Worm (Caenorhabditis elegans) whole organism, L4 larva: ENCODE data around the gene alh-4.

Source experiments
- F10B5.3 ChIP-seq: sonication (generic microtip); optimal IDR thresholded peaks from 2 replicates; lab custom pipeline; 2016; ENCODE audit warnings: mild to moderate bottlenecking, missing genetic modification characterization, missing compliant biosample characterization
- F26F4.8 ChIP-seq: fragments of 200-800 bp; sonication (Bioruptor generic); conservative IDR thresholded peaks from 2 replicates; pipeline ENCODE4 v1.3.6; 2022; ENCODE audit warnings: missing genetic modification characterization, missing compliant biosample characterization
- F49E8.2 ChIP-seq: sonication (generic microtip); optimal IDR thresholded peaks from 2 replicates; lab custom pipeline; 2016; ENCODE audit warnings: missing compliant biosample characterization, mild to moderate bottlenecking, missing genetic modification characterization, borderline replicate concordance
- R02D3.7 ChIP-seq: fragments of 150-350 bp; sonication (generic microtip); optimal IDR thresholded peaks from 3 replicates; lab custom pipeline; 2014; ENCODE audit warnings: missing biosample characterization, missing genetic modification characterization
- ZK337.2 ChIP-seq: fragments of 200-800 bp; sonication (Bioruptor generic); IDR thresholded peaks from 2 replicates; pipeline ENCODE4 v1.3.6; 2022; ENCODE audit warnings: missing genetic modification reagents, missing genetic modification characterization, missing compliant biosample characterization
- ZK546.5 ChIP-seq, 2 experiments: sonication (generic microtip); optimal IDR thresholded peaks; 2 replicates each; lab custom pipeline; 2017; ENCODE audit warnings: missing biosample characterization in 2 of 2, missing genetic modification characterization in 2 of 2
- arid-1 ChIP-seq: fragments of 200-800 bp; sonication (Bioruptor generic); conservative IDR thresholded peaks from 2 replicates; pipeline ENCODE4 v1.3.6; 2022; ENCODE audit warnings: missing genetic modification reagents, missing genetic modification characterization, missing compliant biosample characterization
- ceh-28 ChIP-seq: fragments of 150-350 bp; optimal IDR thresholded peaks from 2 replicates; lab custom pipeline; 2014; ENCODE audit warnings: missing biosample characterization, missing genetic modification reagents, missing genetic modification characterization
- ceh-32 ChIP-seq: sonication (generic microtip); optimal IDR thresholded peaks from 2 replicates; lab custom pipeline; 2016; ENCODE audit warnings: mild to moderate bottlenecking, missing genetic modification characterization, missing compliant biosample characterization; ENCODE audit not compliant: poor library complexity
- ces-1 ChIP-seq: fragments of 150-350 bp; sonication (generic microtip); optimal IDR thresholded peaks from 4 replicates; lab custom pipeline; 2014; ENCODE audit warnings: missing biosample characterization, missing genetic modification reagents, missing genetic modification characterization
- daf-16 ChIP-seq, 3 experiments: sonication (generic microtip); optimal IDR thresholded peaks; 2 replicates each; lab custom pipeline; 2016 to 2017; ENCODE audit warnings: missing genetic modification characterization in 3 of 3, missing genetic modification reagents in 3 of 3, mild to moderate bottlenecking in 2 of 3, missing compliant biosample characterization in 2 of 3, missing biosample characterization in 1 of 3, moderate library complexity in 1 of 3
- daf-19 ChIP-seq: fragments of 200-800 bp; sonication (Bioruptor generic); conservative IDR thresholded peaks from 2 replicates; pipeline ENCODE4 v1.3.6; 2022; ENCODE audit warnings: missing genetic modification characterization, missing compliant biosample characterization
- daf-8 ChIP-seq: fragments of 200-800 bp; sonication (Bioruptor generic); IDR thresholded peaks from 2 replicates; pipeline ENCODE4 v1.3.6; 2022; ENCODE audit warnings: missing genetic modification characterization, missing compliant biosample characterization
- dmd-6 ChIP-seq: fragments of 200-800 bp; sonication (Bioruptor generic); IDR thresholded peaks from 2 replicates; pipeline ENCODE4 v1.3.6; 2022; ENCODE audit warnings: missing genetic modification reagents, missing genetic modification characterization, missing compliant biosample characterization
- dmd-8 ChIP-seq: fragments of 200-800 bp; sonication (Bioruptor generic); IDR thresholded peaks from 2 replicates; pipeline ENCODE4 v1.3.6; 2022; ENCODE audit warnings: missing genetic modification characterization, missing compliant biosample characterization
- dpl-1 ChIP-seq: fragments of 150-350 bp; optimal IDR thresholded peaks from 2 replicates; lab custom pipeline; 2014; ENCODE audit warnings: missing biosample characterization, missing genetic modification reagents, missing genetic modification characterization
- duxl-1 ChIP-seq: sonication (generic microtip); optimal IDR thresholded peaks from 2 replicates; lab custom pipeline; 2016; ENCODE audit warnings: mild to moderate bottlenecking, missing genetic modification characterization, moderate library complexity, missing compliant biosample characterization; ENCODE audit not compliant: poor library complexity
- dve-1 ChIP-seq: sonication (generic microtip); optimal IDR thresholded peaks from 2 replicates; lab custom pipeline; 2017; ENCODE audit warnings: antibody characterized with exemption, mild to moderate bottlenecking, missing genetic modification characterization, missing compliant biosample characterization; ENCODE audit not compliant: insufficient read depth
- egl-43 ChIP-seq: fragments of 200-800 bp; sonication (Bioruptor generic); IDR thresholded peaks from 2 replicates; pipeline ENCODE4 v1.3.6; 2022; ENCODE audit warnings: missing genetic modification reagents, missing genetic modification characterization, missing compliant biosample characterization
- fos-1 ChIP-seq: fragments of 150-350 bp; optimal IDR thresholded peaks from 2 replicates; lab custom pipeline; 2014; ENCODE audit warnings: missing biosample characterization, missing genetic modification characterization
- gei-8 ChIP-seq: fragments of 200-800 bp; sonication (Bioruptor generic); optimal IDR thresholded peaks from 2 replicates; lab custom pipeline; 2018; ENCODE audit warnings: mild to moderate bottlenecking, missing genetic modification characterization, missing compliant biosample characterization
- hlh-30 ChIP-seq: sonication (generic microtip); optimal IDR thresholded peaks from 2 replicates; lab custom pipeline; 2017; ENCODE audit warnings: antibody characterized with exemption, mild to moderate bottlenecking, missing genetic modification characterization, missing compliant biosample characterization; ENCODE audit not compliant: insufficient read depth
- jun-1 ChIP-seq: fragments of 150-350 bp; optimal IDR thresholded peaks from 2 replicates; lab custom pipeline; 2014; ENCODE audit warnings: missing biosample characterization, missing genetic modification reagents, missing genetic modification characterization
- lim-7 ChIP-seq: fragments of 200-800 bp; sonication (Bioruptor generic); IDR thresholded peaks from 2 replicates; pipeline ENCODE4 v1.3.6; 2022; ENCODE audit warnings: missing genetic modification characterization, missing compliant biosample characterization
- lin-15B ChIP-seq: fragments of 150-350 bp; sonication (generic microtip); optimal IDR thresholded peaks from 3 replicates; lab custom pipeline; 2014; ENCODE audit warnings: missing biosample characterization, missing genetic modification characterization
- madf-5 ChIP-seq, 2 experiments: fragments of 200-800 bp; sonication (Bioruptor generic); IDR thresholded peaks; 2 replicates each; pipeline ENCODE4 v1.3.6; 2022; ENCODE audit warnings: missing compliant biosample characterization in 2 of 2, missing genetic modification characterization in 2 of 2
- mdt-29 ChIP-seq: fragments of 200-800 bp; sonication (Bioruptor generic); IDR thresholded peaks from 2 replicates; pipeline ENCODE4 v1.3.6; 2022; ENCODE audit warnings: missing genetic modification reagents, missing genetic modification characterization, missing compliant biosample characterization
- mxl-3 ChIP-seq: fragments of 200-800 bp; sonication (Bioruptor generic); optimal IDR thresholded peaks from 2 replicates; lab custom pipeline; 2018; ENCODE audit warnings: mild to moderate bottlenecking, missing genetic modification characterization, missing compliant biosample characterization
- nhr-11 ChIP-seq: fragments of 150-350 bp; optimal IDR thresholded peaks from 2 replicates; lab custom pipeline; 2014; ENCODE audit warnings: missing biosample characterization, missing genetic modification characterization
- nhr-111 ChIP-seq: fragments of 200-800 bp; sonication (Bioruptor generic); optimal IDR thresholded peaks from 2 replicates; lab custom pipeline; 2018; ENCODE audit warnings: mild to moderate bottlenecking, missing genetic modification characterization, missing compliant biosample characterization
- nhr-25 ChIP-seq: sonication (generic microtip); optimal IDR thresholded peaks from 2 replicates; lab custom pipeline; 2017; ENCODE audit warnings: missing genetic modification characterization, mild to moderate bottlenecking, missing compliant biosample characterization, antibody characterized with exemption, moderate library complexity, borderline replicate concordance; ENCODE audit not compliant: insufficient read depth
- nhr-77 ChIP-seq: fragments of 150-350 bp; optimal IDR thresholded peaks from 2 replicates; lab custom pipeline; 2014; ENCODE audit warnings: missing biosample characterization, missing genetic modification characterization
- pha-4 ChIP-seq, 2 experiments: fragments of 150-350 bp in 1 of 2; fragments of 200-800 bp in 1 of 2; sonication (Bioruptor generic) in 1 of 2; IDR thresholded peaks in 1 of 2; optimal IDR thresholded peaks in 1 of 2; 2 replicates each; pipeline versions ENCODE4 v1.3.6 to Lab custom; 2014 to 2022; ENCODE audit warnings: missing genetic modification characterization in 2 of 2, missing genetic modification reagents in 2 of 2, missing biosample characterization in 1 of 2, missing compliant biosample characterization in 1 of 2
- pqm-1 ChIP-seq: sonication (generic microtip); optimal IDR thresholded peaks from 2 replicates; lab custom pipeline; 2017; ENCODE audit warnings: missing biosample characterization, missing genetic modification characterization
- sdz-12 ChIP-seq: fragments of 200-800 bp; sonication (Bioruptor generic); optimal IDR thresholded peaks from 2 replicates; lab custom pipeline; 2018; ENCODE audit warnings: mild to moderate bottlenecking, missing genetic modification characterization, missing compliant biosample characterization
- set-16 ChIP-seq: fragments of 200-800 bp; sonication (Bioruptor generic); IDR thresholded peaks from 2 replicates; pipeline ENCODE4 v1.3.6; 2022; ENCODE audit warnings: missing genetic modification reagents, missing genetic modification characterization, missing compliant biosample characterization
- skn-1 ChIP-seq: fragments of 150-350 bp; optimal IDR thresholded peaks from 2 replicates; lab custom pipeline; 2014; ENCODE audit warnings: missing biosample characterization, missing genetic modification characterization
- snpc-1.2 ChIP-seq: fragments of 200-800 bp; sonication (Bioruptor generic); IDR thresholded peaks from 2 replicates; pipeline ENCODE4 v1.3.6; 2022; ENCODE audit warnings: missing genetic modification reagents, missing genetic modification characterization, missing compliant biosample characterization
- tag-97 ChIP-seq: fragments of 200-800 bp; sonication (Bioruptor generic); IDR thresholded peaks from 2 replicates; pipeline ENCODE4 v1.3.6; 2022; ENCODE audit warnings: missing genetic modification characterization, missing compliant biosample characterization
- unc-39 ChIP-seq: sonication (generic microtip); optimal IDR thresholded peaks from 2 replicates; lab custom pipeline; 2017; ENCODE audit warnings: missing biosample characterization, missing genetic modification characterization
- zfp-2 ChIP-seq: sonication (generic microtip); optimal IDR thresholded peaks from 2 replicates; lab custom pipeline; 2016; ENCODE audit warnings: mild to moderate bottlenecking, missing genetic modification characterization, missing compliant biosample characterization
- zip-11 ChIP-seq: fragments of 200-800 bp; sonication (Bioruptor generic); IDR thresholded peaks from 2 replicates; pipeline ENCODE4 v1.3.6; 2022; ENCODE audit warnings: missing genetic modification characterization, missing compliant biosample characterization
- ztf-11 ChIP-seq: fragments of 150-350 bp; optimal IDR thresholded peaks from 2 replicates; lab custom pipeline; 2014; ENCODE audit warnings: missing biosample characterization, missing genetic modification characterization

The alh-4 gene

DNA sequence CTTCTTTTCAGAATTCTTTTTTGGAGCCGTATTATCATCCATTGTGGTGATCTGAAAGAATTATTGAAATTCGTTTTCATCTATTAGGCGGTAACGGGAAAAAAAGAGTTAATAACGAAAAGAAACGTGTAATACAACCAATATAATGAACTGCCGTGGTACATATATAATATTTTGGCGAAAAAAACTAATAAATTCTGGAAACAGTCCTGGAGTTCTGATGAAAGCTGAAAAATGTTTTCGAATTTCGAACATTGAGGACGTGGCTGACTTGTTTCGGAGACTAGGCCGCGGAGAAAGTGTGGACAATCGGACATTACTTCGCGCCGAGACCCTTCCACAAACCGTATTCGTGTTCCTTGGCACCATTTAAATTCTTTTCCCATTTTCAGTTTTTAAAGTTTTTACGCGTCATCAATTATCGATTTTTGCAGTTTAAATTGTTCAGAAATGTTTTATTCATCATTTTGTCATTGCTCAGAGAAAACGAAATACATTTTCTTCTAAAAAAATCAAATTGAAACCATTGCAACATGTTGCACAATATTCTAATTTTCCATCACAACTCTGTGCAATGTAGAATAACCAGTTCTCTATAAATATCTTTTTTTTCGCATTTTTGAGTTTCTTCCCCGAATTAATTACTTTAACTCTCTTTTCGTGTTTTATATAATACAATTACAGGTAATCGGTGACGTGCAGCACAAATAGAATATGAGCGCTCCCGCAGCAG is 3.9 kb upstream of the alh-4 start, which contains the start of the genes gad-1 and erfa-1 (continued):
- TF ChIP-seq ztf-11 (tag; lab: Kevin White, UChicago) (no peak), F10B5.3 (no peak), dve-1 (tag; lab: Kevin White, UChicago) (peak; percentile 63), gei-8 (GFP tag; lab: Kevin White, UChicago) (no peak), ces-1 (GFP tag; lab: Kevin White, UChicago) (no peak), dpl-1 (GFP tag; lab: Kevin White, UChicago) (peak; percentile 65), nhr-11 (tag; lab: Kevin White, UChicago) (peak; percentile 48), nhr-25 (tag; lab: Kevin White, UChicago) (no peak), arid-1 (no peak), madf-5 (GFP tag; IDR thresholded peaks at IDR 0.05; lab: Robert Waterston, UW) (no peak), ceh-32 (tag; lab: Kevin White, UChicago) (no peak), unc-39 (tag; lab: Kevin White, UChicago) (no peak), duxl-1 (no peak), dmd-8 (GFP tag; lab: Robert Waterston, UW) (no peak), jun-1 (tag; lab: Kevin White, UChicago) (no peak), F26F4.8 (GFP tag; lab: Robert Waterston, UW) (no peak), mxl-3 (GFP tag; lab: Kevin White, UChicago) (no peak), fos-1 (tag; lab: Kevin White, UChicago) (no peak), F49E8.2 (no peak), sdz-12 (no peak), ZK337.2 (GFP tag; lab: Robert Waterston, UW) (no peak), ZK546.5 (tag; optimal IDR thresholded peaks at IDR 0.05; lab: Kevin White, UChicago) (no peak), skn-1 (no peak), nhr-111 (no peak), snpc-1.2 (no peak), R02D3.7 (no peak), lim-7 (GFP tag; lab: Robert Waterston, UW) (no peak), pqm-1 (no peak), zfp-2 (tag; lab: Kevin White, UChicago) (no peak), egl-43 (GFP tag; lab: Robert Waterston, UW) (no peak), hlh-30 (tag; lab: Kevin White, UChicago) (peak; percentile 48), daf-16 (GFP tag; optimal IDR thresholded peaks at IDR 0.05; lab: Kevin White, UChicago) (no peak), daf-16 (tag; optimal IDR thresholded peaks at IDR 0.05; lab: Kevin White, UChicago) (peak; percentile 51), daf-19 (GFP tag; lab: Robert Waterston, UW) (no peak), daf-8 (GFP tag; lab: Robert Waterston, UW) (no peak), nhr-77 (tag; lab: Kevin White, UChicago) (peak; percentile 68), set-16 (GFP tag; lab: Robert Waterston, UW) (no peak), dmd-6 (GFP tag; lab: Robert Waterston, UW) (no peak), mdt-29 (GFP tag; lab: Robert Waterston, UW) (no peak), zip-11 (GFP tag; lab: Robert Waterston, UW) (no peak), tag-97 (no peak), ceh-28 (tag; lab: Kevin White, UChicago) (peak; percentile 56), pha-4 (GFP tag; IDR thresholded peaks at IDR 0.05; lab: Robert Waterston, UW) (no peak), pha-4 (tag; optimal IDR thresholded peaks at IDR 0.05; lab: Kevin White, UChicago) (no peak), lin-15B (tag; lab: Kevin White, UChicago) (no peak)
- TF ChIP-seq, all 104 proteins: peak for 22
